Worm (Caenorhabditis elegans) whole organism, early embryonic: ENCODE results near the gene ZK1127.4.
"Not testable (repeated sequence)": the region's sequence is repeated elsewhere in the genome, so short reads cannot be mapped to it uniquely, and the experiment has no call there.

Experiments used
- F13C5.2 ChIP-seq: sonication (generic microtip); optimal IDR thresholded peaks from 2 replicates; lab custom pipeline; 2017; ENCODE audit warnings: mild to moderate bottlenecking, missing genetic modification characterization, inconsistent platforms, missing compliant biosample characterization
- ama-1 ChIP-seq: fragments of 150-350 bp; optimal IDR thresholded peaks from 2 replicates; lab custom pipeline; 2014
- ets-7 ChIP-seq: sonication (generic microtip); optimal IDR thresholded peaks from 2 replicates; lab custom pipeline; 2016; ENCODE audit warnings: missing genotype, missing genetic modification characterization, missing compliant biosample characterization
- pes-1 ChIP-seq: fragments of 200-800 bp; sonication (Bioruptor generic); IDR thresholded peaks from 2 replicates; pipeline ENCODE4 v1.3.6; 2022; ENCODE audit warnings: missing genetic modification reagents, missing genetic modification characterization, missing compliant biosample characterization
- tra-4 ChIP-seq: sonication (generic microtip); optimal IDR thresholded peaks from 2 replicates; lab custom pipeline; 2017; ENCODE audit warnings: missing genetic modification characterization, missing compliant biosample characterization

ce11 chrII:7042090-7042489, 11.7 kb upstream of the ZK1127.4 start:
- TF ChIP-seq tra-4 (tag; lab: Kevin White, UChicago); F13C5.2 (tag; lab: Kevin White, UChicago); ets-7 (tag; lab: Kevin White, UChicago); ama-1: not testable (repeated sequence)
- TF ChIP-seq pes-1 (GFP tag; lab: Robert Waterston, UW), result peak; percentile 82
